Worm (Caenorhabditis elegans) whole organism, L3 larva: ENCODE results near the gene F01E11.20.

ENCODE experiments used
- R02D3.7 ChIP-seq: fragments of 150-350 bp; optimal IDR thresholded peaks from 2 replicates; lab custom pipeline; 2014; ENCODE audit warnings: missing biosample characterization, missing genetic modification characterization
- aly-2 ChIP-seq: fragments of 150-350 bp; optimal IDR thresholded peaks from 2 replicates; lab custom pipeline; 2014; ENCODE audit warnings: missing biosample characterization, missing genetic modification characterization
- ama-1 ChIP-seq: fragments of 150-350 bp; optimal IDR thresholded peaks from 2 replicates; lab custom pipeline; 2018
- ceh-16 ChIP-seq: sonication (generic microtip); optimal IDR thresholded peaks from 2 replicates; lab custom pipeline; 2017; ENCODE audit warnings: missing biosample characterization, missing genetic modification characterization
- ceh-28 ChIP-seq: fragments of 150-350 bp; optimal IDR thresholded peaks from 2 replicates; lab custom pipeline; 2014; ENCODE audit warnings: missing biosample characterization, missing genetic modification reagents, missing genetic modification characterization
- ceh-9 ChIP-seq: sonication (generic microtip); optimal IDR thresholded peaks from 2 replicates; lab custom pipeline; 2018; ENCODE audit warnings: missing biosample characterization, missing genetic modification characterization
- daf-12 ChIP-seq: fragments of 150-350 bp; optimal IDR thresholded peaks from 2 replicates; lab custom pipeline; 2014; ENCODE audit warnings: missing biosample characterization, missing genetic modification reagents, missing genetic modification characterization
- egl-5 ChIP-seq: fragments of 150-350 bp; optimal IDR thresholded peaks from 2 replicates; lab custom pipeline; 2017; ENCODE audit warnings: missing biosample characterization, missing genetic modification reagents, missing genetic modification characterization, inconsistent platforms
- elt-1 ChIP-seq: fragments of 150-350 bp; optimal IDR thresholded peaks from 2 replicates; lab custom pipeline; 2014; ENCODE audit warnings: missing biosample characterization, missing genetic modification characterization
- elt-2 ChIP-seq: sonication (generic microtip); optimal IDR thresholded peaks from 2 replicates; lab custom pipeline; 2016; ENCODE audit warnings: missing genetic modification reagents, mild to moderate bottlenecking, missing genetic modification characterization, missing compliant biosample characterization
- elt-3 ChIP-seq, 3 experiments: fragments of 150-350 bp in 1 of 3; sonication (generic microtip) in 2 of 3; optimal IDR thresholded peaks; 2 replicates in 2 of 3; 4 replicates in 1 of 3; lab custom pipeline; 2014 to 2017; ENCODE audit warnings: missing biosample characterization in 3 of 3, missing genetic modification characterization in 3 of 3
- eor-1 ChIP-seq, 2 experiments: fragments of 150-350 bp; optimal IDR thresholded peaks; 2 replicates each; lab custom pipeline; 2014 to 2018; ENCODE audit warnings: missing biosample characterization in 2 of 2, missing genetic modification characterization in 2 of 2
- fkh-10 ChIP-seq: sonication (generic microtip); optimal IDR thresholded peaks from 2 replicates; lab custom pipeline; 2017; ENCODE audit warnings: missing biosample characterization, missing genetic modification reagents, missing genetic modification characterization
- fos-1 ChIP-seq: fragments of 150-350 bp; optimal IDR thresholded peaks from 2 replicates; lab custom pipeline; 2014; ENCODE audit warnings: missing biosample characterization, missing genetic modification characterization
- jun-1 ChIP-seq: fragments of 150-350 bp; optimal IDR thresholded peaks from 2 replicates; lab custom pipeline; 2014; ENCODE audit warnings: missing biosample characterization, missing genetic modification reagents, missing genetic modification characterization
- lin-15B ChIP-seq: fragments of 150-350 bp; optimal IDR thresholded peaks from 2 replicates; lab custom pipeline; 2014; ENCODE audit warnings: missing biosample characterization, missing genetic modification characterization
- lin-39 ChIP-seq: fragments of 150-350 bp; optimal IDR thresholded peaks from 2 replicates; lab custom pipeline; 2018; ENCODE audit warnings: missing biosample characterization, missing genetic modification reagents, missing genetic modification characterization
- lsy-12 ChIP-seq: sonication (generic microtip); optimal IDR thresholded peaks from 2 replicates; lab custom pipeline; 2016; ENCODE audit warnings: mild to moderate bottlenecking, missing genetic modification characterization, missing compliant biosample characterization
- mdl-1 ChIP-seq: fragments of 150-350 bp; optimal IDR thresholded peaks from 2 replicates; lab custom pipeline; 2014; ENCODE audit warnings: missing biosample characterization, missing genetic modification characterization
- mml-1 ChIP-seq: fragments of 150-350 bp; sonication (generic microtip); optimal IDR thresholded peaks from 3 replicates; lab custom pipeline; 2014; ENCODE audit warnings: missing biosample characterization, missing genetic modification characterization
- nfya-1 ChIP-seq: sonication (generic microtip); optimal IDR thresholded peaks from 2 replicates; lab custom pipeline; 2017; ENCODE audit warnings: missing genetic modification characterization, mild to moderate bottlenecking, missing compliant biosample characterization, antibody characterized with exemption, moderate library complexity; ENCODE audit not compliant: insufficient read depth
- nhr-11 ChIP-seq: fragments of 150-350 bp; optimal IDR thresholded peaks from 2 replicates; lab custom pipeline; 2014; ENCODE audit warnings: missing biosample characterization, missing genetic modification characterization
- nhr-12 ChIP-seq: fragments of 150-350 bp; optimal IDR thresholded peaks from 2 replicates; lab custom pipeline; 2014; ENCODE audit warnings: missing biosample characterization, missing genetic modification characterization
- nhr-23 ChIP-seq: fragments of 150-350 bp; optimal IDR thresholded peaks from 2 replicates; lab custom pipeline; 2014; ENCODE audit warnings: missing biosample characterization, missing genetic modification reagents, missing genetic modification characterization
- nhr-237 ChIP-seq: fragments of 150-350 bp; optimal IDR thresholded peaks from 2 replicates; lab custom pipeline; 2014; ENCODE audit warnings: missing biosample characterization, missing genetic modification characterization
- nhr-25 ChIP-seq: sonication (generic microtip); optimal IDR thresholded peaks from 2 replicates; lab custom pipeline; 2017; ENCODE audit warnings: missing biosample characterization, missing genetic modification characterization
- nhr-28 ChIP-seq: fragments of 150-350 bp; optimal IDR thresholded peaks from 2 replicates; lab custom pipeline; 2014; ENCODE audit warnings: missing biosample characterization, missing genetic modification characterization
- nhr-43 ChIP-seq: sonication (generic microtip); optimal IDR thresholded peaks from 2 replicates; lab custom pipeline; 2016; ENCODE audit warnings: mild to moderate bottlenecking, missing genetic modification characterization, missing compliant biosample characterization; ENCODE audit not compliant: poor library complexity, severe bottlenecking
- nhr-67 ChIP-seq: fragments of 150-350 bp; optimal IDR thresholded peaks from 2 replicates; lab custom pipeline; 2014; ENCODE audit warnings: missing biosample characterization, missing genetic modification characterization
- nhr-76 ChIP-seq: fragments of 150-350 bp; sonication (generic microtip); optimal IDR thresholded peaks from 5 replicates; lab custom pipeline; 2014; ENCODE audit warnings: missing biosample characterization, missing genetic modification characterization
- pha-4 ChIP-seq: fragments of 150-350 bp; optimal IDR thresholded peaks from 2 replicates; lab custom pipeline; 2014; ENCODE audit warnings: missing biosample characterization, missing genetic modification reagents, missing genetic modification characterization
- pqm-1 ChIP-seq: fragments of 150-350 bp; optimal IDR thresholded peaks from 2 replicates; lab custom pipeline; 2017; ENCODE audit warnings: missing biosample characterization, missing genetic modification characterization, inconsistent platforms
- sea-2 ChIP-seq: fragments of 150-350 bp; sonication (generic microtip); optimal IDR thresholded peaks from 4 replicates; lab custom pipeline; 2014; ENCODE audit warnings: missing biosample characterization, missing genetic modification reagents, missing genetic modification characterization
- skn-1 ChIP-seq: fragments of 150-350 bp; optimal IDR thresholded peaks from 2 replicates; lab custom pipeline; 2014; ENCODE audit warnings: missing biosample characterization, missing genetic modification characterization
- snpc-4 ChIP-seq: fragments of 150-350 bp; optimal IDR thresholded peaks from 2 replicates; lab custom pipeline; 2014; ENCODE audit warnings: missing biosample characterization, missing genetic modification characterization
- tbx-2 ChIP-seq: sonication (generic microtip); optimal IDR thresholded peaks from 2 replicates; lab custom pipeline; 2016; ENCODE audit warnings: mild to moderate bottlenecking, missing genetic modification characterization, missing compliant biosample characterization
- unc-39 ChIP-seq: sonication (generic microtip); optimal IDR thresholded peaks from 4 replicates; lab custom pipeline; 2017; ENCODE audit warnings: missing biosample characterization, missing genetic modification characterization
- zag-1 ChIP-seq: fragments of 150-350 bp; optimal IDR thresholded peaks from 2 replicates; lab custom pipeline; 2014; ENCODE audit warnings: missing biosample characterization, missing genetic modification characterization
- ztf-4 ChIP-seq: fragments of 150-350 bp; optimal IDR thresholded peaks from 2 replicates; lab custom pipeline; 2014; ENCODE audit warnings: missing biosample characterization, missing genetic modification characterization

Gene F01E11.20

ce11 chrX:6989342-6989741, 7.0 kb downstream of the F01E11.20 start, which contains the start of gene F01E11.18:
TSS of gene F01E11.18 (plus strand) at chrX:6989642.
- TF ChIP-seq R02D3.7 (no peak), sea-2 (GFP tag; lab: Kevin White, UChicago) (no peak), fkh-10 (no peak), lin-15B (tag; lab: Kevin White, UChicago) (no peak), ceh-16 (tag; lab: Kevin White, UChicago) (no peak), tbx-2 (no peak), eor-1 (tag; optimal IDR thresholded peaks at IDR 0.05; lab: Kevin White, UChicago) (no peak), nhr-237 (tag; lab: Kevin White, UChicago) (no peak), pqm-1 (tag; lab: Kevin White, UChicago) (no peak), pha-4 (tag; lab: Kevin White, UChicago) (no peak), snpc-4 (tag; lab: Kevin White, UChicago) (no peak), nhr-12 (no peak), mdl-1 (tag; lab: Kevin White, UChicago) (no peak), lsy-12 (no peak)

- TF ChIP-seq fos-1: no peak
- TF ChIP-seq skn-1 (tag; lab: Kevin White, UChicago): no peak
- TF ChIP-seq nhr-67 (tag; lab: Kevin White, UChicago): no peak
- TF ChIP-seq nhr-237 (tag; lab: Kevin White, UChicago): no peak
- TF ChIP-seq nhr-25 (tag; lab: Kevin White, UChicago): no peak
These were observed 8.1 kb downstream of the F01E11.20 start for ce11 chrX:6988212-6988611.

DNA sequence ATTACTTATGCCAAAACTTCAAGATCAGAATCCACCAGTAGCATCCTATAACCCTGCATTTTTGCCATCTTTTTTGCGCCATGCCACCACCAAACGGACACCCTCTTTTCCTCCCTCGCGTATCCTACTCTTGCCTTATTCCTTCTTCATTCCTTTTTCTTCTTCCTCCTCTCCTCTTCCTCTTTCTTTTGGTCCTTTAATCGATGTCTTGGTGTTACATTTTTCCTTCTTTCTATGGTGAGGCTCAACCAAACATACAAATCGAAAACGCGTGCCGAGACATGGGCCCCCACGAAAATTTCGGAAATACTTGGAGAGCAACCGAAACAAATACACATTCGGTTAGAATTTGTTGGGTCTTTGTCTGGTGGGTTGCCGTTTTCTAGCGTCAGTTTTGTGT, 25.0 kb downstream of the F01E11.20 start:
- TF ChIP-seq lin-39 (tag; lab: Kevin White, UChicago) (peak; percentile 71), nfya-1 (tag; lab: Kevin White, UChicago) (peak; percentile 39), pha-4 (tag; lab: Kevin White, UChicago) (no peak)

ce11 chrX:6970134-6970533, 26.2 kb downstream of the F01E11.20 start:
- no peak for TF ChIP-seq nhr-23 (tag; lab: Kevin White, UChicago)
- TF ChIP-seq nhr-25 (tag; lab: Kevin White, UChicago): no peak
- TF ChIP-seq elt-3 (tag; optimal IDR thresholded peaks at IDR 0.05; lab: Kevin White, UChicago): no peak
- TF ChIP-seq eor-1 (tag; optimal IDR thresholded peaks at IDR 0.05; lab: Kevin White, UChicago): no peak
- no peak for TF ChIP-seq daf-12 (tag; lab: Kevin White, UChicago)
- TF ChIP-seq mml-1 (tag; lab: Kevin White, UChicago): no peak
- TF ChIP-seq nhr-12: no peak
- no peak for TF ChIP-seq ztf-4 (tag; lab: Kevin White, UChicago)
- no peak for TF ChIP-seq lsy-12
- no peak for TF ChIP-seq aly-2 (tag; lab: Kevin White, UChicago)
- TF ChIP-seq nfya-1 (tag; lab: Kevin White, UChicago): no peak
- no peak for TF ChIP-seq nhr-11 (tag; lab: Kevin White, UChicago)
- TF ChIP-seq jun-1 (tag; lab: Kevin White, UChicago): no peak
- TF ChIP-seq zag-1 (tag; lab: Kevin White, UChicago): no peak
- TF ChIP-seq elt-1 (tag; lab: Kevin White, UChicago): no peak

ce11 chrX:6968553-6968952, 27.8 kb downstream of the F01E11.20 start:
- TF ChIP-seq ceh-9 (tag; lab: Kevin White, UChicago) (no peak), fos-1 (no peak), unc-39 (tag; lab: Kevin White, UChicago) (no peak), nhr-28 (tag; lab: Kevin White, UChicago) (no peak), egl-5 (tag; lab: Kevin White, UChicago) (no peak), nhr-43 (tag; lab: Kevin White, UChicago) (no peak), nhr-76 (tag; lab: Kevin White, UChicago) (no peak), ceh-16 (tag; lab: Kevin White, UChicago) (no peak), nfya-1 (tag; lab: Kevin White, UChicago) (no peak), mml-1 (tag; lab: Kevin White, UChicago) (no peak), jun-1 (tag; lab: Kevin White, UChicago) (no peak), sea-2 (GFP tag; lab: Kevin White, UChicago) (no peak), nhr-23 (tag; lab: Kevin White, UChicago) (no peak), R02D3.7 (no peak), ceh-28 (tag; lab: Kevin White, UChicago) (no peak), elt-2 (no peak), lin-15B (tag; lab: Kevin White, UChicago) (no peak), skn-1 (tag; lab: Kevin White, UChicago) (no peak), ama-1 (lab: Kevin White, UChicago) (no peak)
